Fruit fly (Drosophila melanogaster) whole organism, adult: ENCODE data around the gene CG14646.

Experiments used
- CG11617 ChIP-seq: fragments of 200-800 bp; sonication (Bioruptor generic); optimal IDR thresholded peaks from 2 replicates; lab custom pipeline; 2017; ENCODE audit warnings: mild to moderate bottlenecking, missing biosample characterization, missing genetic modification reagents, missing genetic modification characterization
- CG12768 ChIP-seq: fragments of 200-800 bp; sonication (Bioruptor generic); optimal IDR thresholded peaks from 2 replicates; lab custom pipeline; 2017; ENCODE audit warnings: missing biosample characterization, missing genetic modification characterization, mild to moderate bottlenecking, moderate library complexity, missing genetic modification reagents
- CG14711 ChIP-seq: fragments of 200-800 bp; sonication (Bioruptor generic); optimal IDR thresholded peaks from 2 replicates; lab custom pipeline; 2018; ENCODE audit warnings: missing biosample characterization, mild to moderate bottlenecking, missing genetic modification characterization, moderate library complexity
- CG33017 ChIP-seq: fragments of 200-800 bp; sonication (Bioruptor generic); optimal IDR thresholded peaks from 2 replicates; lab custom pipeline; 2018; ENCODE audit warnings: missing biosample characterization, mild to moderate bottlenecking, missing genetic modification characterization, moderate library complexity
- CG5204 ChIP-seq: fragments of 200-800 bp; sonication (Bioruptor generic); optimal IDR thresholded peaks from 2 replicates; lab custom pipeline; 2016; ENCODE audit warnings: missing biosample characterization, missing genetic modification characterization
- CG7045 ChIP-seq: fragments of 200-800 bp; sonication (Bioruptor generic); optimal IDR thresholded peaks from 2 replicates; lab custom pipeline; 2017; ENCODE audit warnings: missing biosample characterization, mild to moderate bottlenecking, missing genetic modification characterization
- CG7101 ChIP-seq: fragments of 200-800 bp; sonication (Bioruptor generic); optimal IDR thresholded peaks from 2 replicates; lab custom pipeline; 2018; ENCODE audit warnings: missing biosample characterization, mild to moderate bottlenecking, missing genetic modification characterization, moderate library complexity
- Clk ChIP-seq: fragments of 200-800 bp; sonication (Bioruptor generic); optimal IDR thresholded peaks from 2 replicates; lab custom pipeline; 2017; ENCODE audit warnings: missing biosample characterization, missing genetic modification characterization
- Crg-1 ChIP-seq: fragments of 200-800 bp; sonication (Bioruptor generic); optimal IDR thresholded peaks from 2 replicates; lab custom pipeline; 2016; ENCODE audit warnings: missing biosample characterization, missing genetic modification characterization
- Mnt ChIP-seq: fragments of 200-800 bp; sonication (Bioruptor generic); optimal IDR thresholded peaks from 2 replicates; lab custom pipeline; 2016; ENCODE audit warnings: missing biosample characterization, mild to moderate bottlenecking, missing genetic modification characterization
- bab1 ChIP-seq: fragments of 200-800 bp; sonication (Bioruptor generic); optimal IDR thresholded peaks from 3 replicates; lab custom pipeline; 2019; ENCODE audit warnings: missing biosample characterization, mild to moderate bottlenecking, missing genetic modification characterization, moderate library complexity
- cic ChIP-seq: fragments of 200-800 bp; sonication (Bioruptor generic); optimal IDR thresholded peaks from 2 replicates; lab custom pipeline; 2017; ENCODE audit warnings: missing biosample characterization, mild to moderate bottlenecking, missing genetic modification characterization, moderate library complexity
- ovo ChIP-seq: fragments of 200-800 bp; sonication (Bioruptor generic); optimal IDR thresholded peaks from 2 replicates; lab custom pipeline; 2016; ENCODE audit warnings: missing biosample characterization, missing genetic modification characterization
- tj ChIP-seq: fragments of 200-800 bp; sonication (Bioruptor generic); optimal IDR thresholded peaks from 3 replicates; lab custom pipeline; 2017; ENCODE audit warnings: missing biosample characterization, mild to moderate bottlenecking, missing genetic modification characterization, moderate library complexity

DNA sequence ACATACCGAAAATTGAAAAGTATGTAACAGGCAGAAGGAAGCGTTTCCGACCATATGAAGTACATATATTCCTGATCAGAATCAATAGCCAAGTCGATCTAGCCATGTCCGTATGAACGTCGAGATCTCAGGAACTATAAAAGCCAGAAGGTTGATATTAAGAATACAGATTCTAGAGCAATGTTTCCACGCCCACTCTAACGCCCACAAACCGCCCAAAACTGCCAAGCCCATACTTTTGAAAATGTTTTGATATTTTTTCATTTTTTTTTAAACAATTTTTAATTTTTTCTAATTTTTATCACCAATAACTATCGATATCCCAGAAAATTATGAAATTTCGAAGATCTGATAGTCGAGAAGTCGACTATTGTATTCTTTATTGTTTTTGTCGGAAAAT is 28.2 kb upstream of the CG14646 start:
- TF ChIP-seq CG11617 (GFP tag; lab: Kevin White, UChicago) (no peak), CG7045 (GFP tag; lab: Kevin White, UChicago) (no peak), Clk (GFP tag; lab: Kevin White, UChicago) (no peak), cic (GFP tag; lab: Kevin White, UChicago) (no peak), CG12768 (GFP tag; lab: Kevin White, UChicago) (no peak), tj (GFP tag; lab: Kevin White, UChicago) (no peak), bab1 (GFP tag; lab: Kevin White, UChicago) (no peak), CG14711 (no peak), Mnt (GFP tag; lab: Kevin White, UChicago) (no peak), CG7101 (tag; lab: Kevin White, UChicago) (no peak), CG33017 (tag; lab: Kevin White, UChicago) (no peak), ovo (no peak), CG5204 (GFP tag; lab: Kevin White, UChicago) (no peak), Crg-1 (GFP tag; lab: Kevin White, UChicago) (no peak)
